Fruit fly (Drosophila melanogaster) whole organism, embryonic: ENCODE measurements around the gene CG15530.
A peak's percentile ranks its signal among the peaks of the same experiment; 100 is the strongest.

Experiments used
- ATbp ChIP-seq: fragments of 200-800 bp; sonication (Bioruptor generic); optimal IDR thresholded peaks from 2 replicates; lab custom pipeline; 2017; ENCODE audit warnings: missing biosample characterization, mild to moderate bottlenecking, missing genetic modification characterization, missing genetic modification reagents
- Atf3 ChIP-seq: fragments of 200-800 bp; sonication (Bioruptor generic); optimal IDR thresholded peaks from 3 replicates; lab custom pipeline; 2016; ENCODE audit warnings: missing biosample characterization, missing genetic modification characterization
- Awh ChIP-seq: fragments of 200-800 bp; sonication (Bioruptor generic); IDR thresholded peaks from 2 replicates; pipeline ENCODE4, ENCODE4 v1.3.6; 2022; ENCODE audit warnings: missing biosample characterization, missing genetic modification characterization
- CG10274 ChIP-seq: fragments of 200-800 bp; sonication (Bioruptor generic); optimal IDR thresholded peaks from 3 replicates; lab custom pipeline; 2017; ENCODE audit warnings: missing biosample characterization, mild to moderate bottlenecking, missing genetic modification characterization
- CG10979 ChIP-seq: fragments of 200-800 bp; sonication (Bioruptor generic); optimal IDR thresholded peaks from 2 replicates; lab custom pipeline; 2018; ENCODE audit warnings: missing biosample characterization, mild to moderate bottlenecking, missing genetic modification characterization, moderate library complexity
- CG12104 ChIP-seq: fragments of 200-800 bp; sonication (Bioruptor generic); optimal IDR thresholded peaks from 3 replicates; lab custom pipeline; 2016; ENCODE audit warnings: missing biosample characterization, missing genetic modification characterization
- CG12744 ChIP-seq: fragments of 200-800 bp; sonication (Bioruptor generic); optimal IDR thresholded peaks from 2 replicates; lab custom pipeline; 2016; ENCODE audit warnings: missing biosample characterization, missing genetic modification characterization
- CG13894 ChIP-seq: fragments of 200-800 bp; sonication (Bioruptor generic); optimal IDR thresholded peaks from 3 replicates; lab custom pipeline; 2018; ENCODE audit warnings: missing biosample characterization, mild to moderate bottlenecking, missing genetic modification characterization, moderate library complexity
- CG17361 ChIP-seq: fragments of 200-800 bp; sonication (Bioruptor generic); IDR thresholded peaks from 3 replicates; pipeline ENCODE4 v1.3.6; 2022; ENCODE audit warnings: missing biosample characterization, missing genetic modification characterization
- CG2120 ChIP-seq: fragments of 200-800 bp; sonication (Bioruptor generic); optimal IDR thresholded peaks from 3 replicates; lab custom pipeline; 2016; ENCODE audit warnings: missing biosample characterization, missing genetic modification characterization
- CG30020 ChIP-seq: fragments of 200-800 bp; optimal IDR thresholded peaks from 2 replicates; lab custom pipeline; 2019; ENCODE audit warnings: missing biosample characterization, mild to moderate bottlenecking, missing genetic modification characterization, moderate library complexity
- CG3281 ChIP-seq: fragments of 200-800 bp; sonication (Bioruptor generic); optimal IDR thresholded peaks from 3 replicates; lab custom pipeline; 2017; ENCODE audit warnings: missing biosample characterization, mild to moderate bottlenecking, missing genetic modification characterization
- CG3726 ChIP-seq: fragments of 200-800 bp; sonication (Bioruptor generic); IDR thresholded peaks from 3 replicates; pipeline ENCODE4, ENCODE4 v1.3.6; 2022; ENCODE audit warnings: missing biosample characterization, missing genetic modification characterization
- CG3995 ChIP-seq: fragments of 200-800 bp; sonication (Bioruptor generic); optimal IDR thresholded peaks from 3 replicates; lab custom pipeline; 2016; ENCODE audit warnings: missing biosample characterization, missing genetic modification characterization
- CG4854 ChIP-seq: fragments of 200-800 bp; sonication (Bioruptor generic); optimal IDR thresholded peaks from 2 replicates; lab custom pipeline; 2016; ENCODE audit warnings: missing biosample characterization, missing genetic modification characterization, inconsistent platforms
- CG5953 ChIP-seq: fragments of 200-800 bp; sonication (Bioruptor generic); IDR thresholded peaks from 2 replicates; pipeline ENCODE4 v1.3.6; 2022; ENCODE audit warnings: missing biosample characterization, missing genetic modification characterization
- CG6654 ChIP-seq: fragments of 200-800 bp; sonication (Bioruptor generic); optimal IDR thresholded peaks from 2 replicates; lab custom pipeline; 2017; ENCODE audit warnings: missing biosample characterization, mild to moderate bottlenecking, missing genetic modification characterization
- CG6689 ChIP-seq: fragments of 200-800 bp; sonication (Bioruptor generic); IDR thresholded peaks from 2 replicates; pipeline ENCODE4 v1.3.6; 2022; ENCODE audit warnings: missing biosample characterization, missing genetic modification characterization
- CG6813 ChIP-seq: fragments of 200-800 bp; sonication (Bioruptor generic); optimal IDR thresholded peaks from 2 replicates; lab custom pipeline; 2017; ENCODE audit warnings: missing biosample characterization, missing genetic modification characterization, mild to moderate bottlenecking, moderate library complexity, missing genetic modification reagents
- D ChIP-seq, 2 experiments: fragments of 200-800 bp in 1 of 2; fragments of >200 bp in 1 of 2; sonication (Bioruptor generic) in 1 of 2; optimal IDR thresholded peaks; 2 replicates in 1 of 2; 3 replicates in 1 of 2; lab custom pipeline; 2017; ENCODE audit warnings: mild to moderate bottlenecking in 1 of 2, missing biosample characterization in 1 of 2, missing genetic modification characterization in 1 of 2, missing genetic modification reagents in 1 of 2
- Dad ChIP-seq: fragments of 200-800 bp; sonication (Bioruptor generic); optimal IDR thresholded peaks from 3 replicates; lab custom pipeline; 2016; ENCODE audit warnings: missing biosample characterization, missing genetic modification characterization
- Dll ChIP-seq: fragments of 200-800 bp; sonication (Bioruptor generic); IDR thresholded peaks from 4 replicates; pipeline ENCODE4 v1.3.6; 2022; ENCODE audit warnings: missing biosample characterization, missing genetic modification characterization; ENCODE audit not compliant: partially characterized antibody
- Fer3 ChIP-seq: fragments of 200-800 bp; sonication (Bioruptor generic); optimal IDR thresholded peaks from 2 replicates; lab custom pipeline; 2018; ENCODE audit warnings: missing biosample characterization, mild to moderate bottlenecking, missing genetic modification characterization, moderate library complexity
- Gug ChIP-seq: fragments of 200-800 bp; sonication (Bioruptor generic); IDR thresholded peaks from 4 replicates; pipeline ENCODE4 v1.3.6; 2022; ENCODE audit warnings: missing biosample characterization, missing genetic modification characterization
- Hmx ChIP-seq: fragments of 200-800 bp; sonication (Bioruptor generic); optimal IDR thresholded peaks from 2 replicates; lab custom pipeline; 2016; ENCODE audit warnings: missing biosample characterization, missing genetic modification characterization
- Lim3 ChIP-seq: fragments of 200-800 bp; sonication (Bioruptor generic); IDR thresholded peaks from 2 replicates; pipeline ENCODE4 v1.3.6; 2022; ENCODE audit warnings: missing biosample characterization, missing genetic modification characterization
- Lpt ChIP-seq: fragments of >200 bp; optimal IDR thresholded peaks from 2 replicates; lab custom pipeline; 2018; ENCODE audit warnings: missing biosample characterization, missing genetic modification characterization
- NK7.1 ChIP-seq: fragments of 200-800 bp; sonication (Bioruptor generic); optimal IDR thresholded peaks from 3 replicates; lab custom pipeline; 2016; ENCODE audit warnings: missing biosample characterization, missing genetic modification characterization
- Optix ChIP-seq: fragments of 200-800 bp; sonication (Bioruptor generic); IDR thresholded peaks from 3 replicates; pipeline ENCODE4 v1.3.6; 2022; ENCODE audit warnings: missing biosample characterization, missing genetic modification characterization
- Six4 ChIP-seq: fragments of 200-800 bp; sonication (Bioruptor generic); optimal IDR thresholded peaks from 2 replicates; lab custom pipeline; 2016; ENCODE audit warnings: missing biosample characterization, missing genetic modification characterization
- Taf1 ChIP-seq: fragments of 200-800 bp; sonication (Bioruptor generic); IDR thresholded peaks from 2 replicates; pipeline ENCODE4 v1.3.6; 2022; ENCODE audit warnings: missing biosample characterization, missing genetic modification characterization
- ab ChIP-seq: fragments of 200-800 bp; sonication (Bioruptor generic); optimal IDR thresholded peaks from 2 replicates; lab custom pipeline; 2016; ENCODE audit warnings: missing biosample characterization, missing genetic modification characterization
- cato ChIP-seq: fragments of 200-800 bp; sonication (Bioruptor generic); optimal IDR thresholded peaks from 2 replicates; lab custom pipeline; 2016; ENCODE audit warnings: missing biosample characterization, missing genetic modification characterization, borderline replicate concordance
- crp ChIP-seq, 2 experiments: fragments of 200-800 bp; sonication (Bioruptor generic); optimal IDR thresholded peaks; 2 replicates in 1 of 2; 3 replicates in 1 of 2; lab custom pipeline; 2017; ENCODE audit warnings: missing biosample characterization in 2 of 2, missing genetic modification characterization in 2 of 2, mild to moderate bottlenecking in 1 of 2, moderate library complexity in 1 of 2
- exex ChIP-seq: fragments of 200-800 bp; sonication (Bioruptor generic); optimal IDR thresholded peaks from 4 replicates; lab custom pipeline; 2018; ENCODE audit warnings: missing biosample characterization, mild to moderate bottlenecking, missing genetic modification characterization, moderate library complexity
- ham ChIP-seq: fragments of 200-800 bp; sonication (Bioruptor generic); IDR thresholded peaks from 2 replicates; pipeline ENCODE4 v1.3.6; 2022; ENCODE audit warnings: missing biosample characterization, missing genetic modification characterization
- ind ChIP-seq: fragments of 200-800 bp; sonication (Bioruptor generic); optimal IDR thresholded peaks from 3 replicates; lab custom pipeline; 2016; ENCODE audit warnings: missing biosample characterization, missing genetic modification characterization
- inv ChIP-seq: fragments of 200-800 bp; sonication (Bioruptor generic); IDR thresholded peaks from 2 replicates; pipeline ENCODE4 v1.3.6; 2022; ENCODE audit warnings: missing biosample characterization, missing genetic modification characterization; ENCODE audit not compliant: partially characterized antibody
- mam ChIP-seq: fragments of 200-800 bp; sonication (Bioruptor generic); optimal IDR thresholded peaks from 3 replicates; lab custom pipeline; 2016; ENCODE audit warnings: missing biosample characterization, missing genetic modification characterization
- onecut ChIP-seq: fragments of 200-800 bp; sonication (Bioruptor generic); IDR thresholded peaks from 2 replicates; pipeline ENCODE4 v1.3.6; 2022; ENCODE audit warnings: missing biosample characterization, missing genetic modification characterization
- org-1 ChIP-seq: fragments of 200-800 bp; sonication (Bioruptor generic); optimal IDR thresholded peaks from 2 replicates; lab custom pipeline; 2017; ENCODE audit warnings: missing biosample characterization, missing genetic modification characterization
- peb ChIP-seq: fragments of 200-800 bp; sonication (Bioruptor generic); IDR thresholded peaks from 2 replicates; pipeline ENCODE4 v1.3.6; 2022; ENCODE audit warnings: missing biosample characterization, missing genetic modification characterization
- phol ChIP-seq: fragments of 200-800 bp; sonication (Bioruptor generic); optimal IDR thresholded peaks from 3 replicates; lab custom pipeline; 2018; ENCODE audit warnings: missing biosample characterization, mild to moderate bottlenecking, missing genetic modification characterization, moderate library complexity
- ssp ChIP-seq: fragments of 200-800 bp; sonication (Bioruptor generic); IDR thresholded peaks from 2 replicates; pipeline ENCODE4 v1.3.6; 2022; ENCODE audit warnings: missing biosample characterization, missing genetic modification characterization
- tap ChIP-seq: fragments of 200-800 bp; optimal IDR thresholded peaks from 3 replicates; lab custom pipeline; 2019; ENCODE audit warnings: missing biosample characterization, mild to moderate bottlenecking, missing genetic modification characterization, moderate library complexity
- tio ChIP-seq: fragments of 200-800 bp; sonication (Bioruptor generic); optimal IDR thresholded peaks from 2 replicates; lab custom pipeline; 2017; ENCODE audit warnings: missing biosample characterization, missing genetic modification characterization, inconsistent platforms
- wdn ChIP-seq: fragments of 200-800 bp; sonication (Bioruptor generic); IDR thresholded peaks from 2 replicates; pipeline ENCODE4 v1.3.6; 2022; ENCODE audit warnings: missing biosample characterization, missing genetic modification characterization
- wor ChIP-seq: fragments of 200-800 bp; sonication (Bioruptor generic); IDR thresholded peaks from 2 replicates; pipeline ENCODE4 v1.3.6; 2022; ENCODE audit warnings: missing biosample characterization, missing genetic modification characterization

Gene CG15530

DNA sequence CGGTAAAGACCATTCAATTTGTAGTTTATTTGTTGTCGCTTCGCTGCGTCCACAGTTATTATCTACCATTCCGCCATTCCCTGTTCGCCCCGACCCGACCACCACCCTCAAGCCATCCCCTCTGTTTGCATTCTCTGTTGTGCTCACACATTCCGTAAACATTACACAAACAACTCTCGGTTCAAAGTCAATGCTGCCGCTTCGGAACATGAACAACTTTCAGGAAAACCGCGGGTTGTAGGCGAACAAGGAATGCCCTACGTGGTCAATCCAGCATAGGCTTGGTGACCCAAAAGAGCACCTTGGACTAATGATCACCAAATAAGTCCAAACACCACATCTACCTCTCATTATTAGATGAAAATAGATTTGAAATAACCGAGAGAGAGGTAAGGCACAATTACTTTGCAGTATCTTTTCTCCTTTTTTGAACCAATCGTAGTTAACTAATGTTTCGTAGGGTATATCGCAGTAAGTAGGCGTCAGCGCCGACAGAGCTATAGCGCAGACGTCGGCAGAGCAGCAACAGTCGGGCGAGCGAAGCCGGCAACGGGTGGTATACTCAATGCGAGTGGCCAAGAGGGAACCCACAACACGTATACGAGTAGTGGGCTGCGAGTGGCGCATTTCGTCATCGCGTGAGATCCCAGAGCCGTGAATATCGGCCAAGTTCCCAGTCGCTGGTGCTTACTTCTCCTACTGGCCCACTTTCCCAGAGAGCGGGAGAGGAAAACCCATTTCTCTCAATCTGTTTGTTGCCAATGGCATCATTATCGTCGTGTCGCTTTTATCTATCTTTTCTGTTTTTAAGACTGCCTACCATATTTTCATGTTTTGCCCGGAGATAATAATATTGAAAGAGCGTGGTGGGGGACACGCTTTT is 25.7 kb downstream of the CG15530 start (continued):
- TF ChIP-seq CG30020 (tag; lab: Kevin White, UChicago): peak; percentile 76
- peak; percentile 91 for TF ChIP-seq CG6654 (GFP tag; lab: Kevin White, UChicago)
- peak; percentile 100 for TF ChIP-seq CG10274 (GFP tag; lab: Kevin White, UChicago)
- peak; percentile 83; the same call in 1 of the 2 replicates for TF ChIP-seq peb (GFP tag; lab: Robert Waterston, UW)
- peak; percentile 92 for TF ChIP-seq wor (GFP tag; lab: Robert Waterston, UW)
- TF ChIP-seq Awh (GFP tag; lab: Robert Waterston, UW): peak; percentile 90
- TF ChIP-seq CG3281 (GFP tag; lab: Kevin White, UChicago): peak; percentile 96
- TF ChIP-seq wdn (GFP tag; lab: Robert Waterston, UW): peak; percentile 84
- TF ChIP-seq Lpt (GFP tag; lab: Kevin White, UChicago): no peak
- TF ChIP-seq onecut (GFP tag; lab: Robert Waterston, UW): peak; percentile 91
- TF ChIP-seq CG12744: peak; percentile 88
- TF ChIP-seq CG6813 (GFP tag; lab: Kevin White, UChicago): peak; percentile 93
- TF ChIP-seq cato (GFP tag; lab: Kevin White, UChicago): peak; percentile 77
- peak; percentile 99 for TF ChIP-seq ind
- TF ChIP-seq Dad (GFP tag; lab: Kevin White, UChicago): peak; percentile 97
- peak; percentile 96 for TF ChIP-seq Fer3 (tag; lab: Kevin White, UChicago)
- TF ChIP-seq CG3995 (GFP tag; lab: Kevin White, UChicago): peak; percentile 78
- no peak for TF ChIP-seq inv
- peak; percentile 85 for TF ChIP-seq Atf3 (GFP tag; lab: Kevin White, UChicago)
- peak; percentile 95 for TF ChIP-seq Lim3 (GFP tag; lab: Robert Waterston, UW)
- TF ChIP-seq Dll (GFP tag; lab: Robert Waterston, UW): no peak
- peak; percentile 92 for TF ChIP-seq tio (GFP tag; lab: Kevin White, UChicago)
- TF ChIP-seq Optix: peak; percentile 98
- peak; percentile 96 for TF ChIP-seq phol (tag; lab: Kevin White, UChicago)
- peak; percentile 97 for TF ChIP-seq CG10979 (tag; lab: Kevin White, UChicago)
- TF ChIP-seq org-1 (GFP tag; lab: Kevin White, UChicago): peak; percentile 96
- TF ChIP-seq ham (GFP tag; lab: Robert Waterston, UW): peak; percentile 74
- peak; percentile 96 for TF ChIP-seq CG17361 (GFP tag; lab: Robert Waterston, UW)
- TF ChIP-seq mam (GFP tag; lab: Kevin White, UChicago): peak; percentile 98
- peak in 1 of 2 experiments; percentile 46 for TF ChIP-seq crp (GFP tag; optimal IDR thresholded peaks at IDR 0.05; lab: Kevin White, UChicago)
- TF ChIP-seq exex (tag; lab: Kevin White, UChicago): peak; percentile 85
- TF ChIP-seq CG6689 (GFP tag; lab: Robert Waterston, UW): peak; percentile 95
- TF ChIP-seq CG12104: peak; percentile 96
- TF ChIP-seq Taf1 (GFP tag; lab: Robert Waterston, UW): peak; percentile 72
- TF ChIP-seq ssp (GFP tag; lab: Robert Waterston, UW): peak; percentile 85
- TF ChIP-seq D (optimal IDR thresholded peaks at IDR 0.05; lab: Kevin White, UChicago): no peak
- TF ChIP-seq D (GFP tag; optimal IDR thresholded peaks at IDR 0.05; lab: Kevin White, UChicago): peak; percentile 97
- TF ChIP-seq NK7.1 (GFP tag; lab: Kevin White, UChicago): peak; percentile 97
- TF ChIP-seq Hmx (GFP tag; lab: Kevin White, UChicago): peak; percentile 93
- TF ChIP-seq CG2120 (GFP tag; lab: Kevin White, UChicago): peak; percentile 97
- peak; percentile 97 for TF ChIP-seq Six4
- peak; percentile 85 for TF ChIP-seq CG13894 (tag; lab: Kevin White, UChicago)
- peak; percentile 95 for TF ChIP-seq CG5953 (GFP tag; lab: Robert Waterston, UW)
- TF ChIP-seq ATbp (GFP tag; lab: Kevin White, UChicago): peak; percentile 94
- TF ChIP-seq ab: peak; percentile 81
- peak; percentile 97 for TF ChIP-seq CG4854 (GFP tag; lab: Kevin White, UChicago)
- TF ChIP-seq CG3726: peak; percentile 87
- TF ChIP-seq Gug (GFP tag; lab: Robert Waterston, UW): peak; percentile 94
- TF ChIP-seq tap (tag; lab: Kevin White, UChicago): peak; percentile 95
